Fruit fly (Drosophila melanogaster) S2 (cell line): ENCODE data around the gene MSAmiP.

Experiments used
- CG8478 ChIP-seq: fragments of >200 bp; optimal IDR thresholded peaks from 2 replicates; lab custom pipeline; 2018
- CTCF ChIP-seq, 2 experiments: fragments of >200 bp; optimal IDR thresholded peaks; 2 replicates each; lab custom pipeline; 2018

dm6 chr3R:16899659-16900022 is 3.5 kb upstream of the MSAmiP start:
- peak in 1 of 2 experiments; percentile 56 for TF ChIP-seq CTCF (optimal IDR thresholded peaks at IDR 0.05; lab: Kevin White, UChicago)
- TF ChIP-seq CG8478 (lab: Kevin White, UChicago), result no peak
